Worm (Caenorhabditis elegans) whole organism, mixed stage, embryonic: ENCODE measurements around the gene rga-5.

Source experiments
- elt-1 ChIP-seq: sonication (generic microtip); optimal IDR thresholded peaks from 2 replicates; lab custom pipeline; 2017; ENCODE audit warnings: missing genetic modification characterization, mild to moderate bottlenecking, missing compliant biosample characterization, antibody characterized with exemption, moderate library complexity, borderline replicate concordance; ENCODE audit not compliant: insufficient read depth
- nhr-76 ChIP-seq: sonication (generic microtip); optimal IDR thresholded peaks from 2 replicates; lab custom pipeline; 2017; ENCODE audit warnings: missing biosample characterization, missing genetic modification characterization
- snpc-4 ChIP-seq: fragments of 150-350 bp; optimal IDR thresholded peaks from 2 replicates; lab custom pipeline; 2014; ENCODE audit warnings: missing biosample characterization, missing genetic modification characterization
- unc-39 ChIP-seq: fragments of 150-350 bp; optimal IDR thresholded peaks from 2 replicates; lab custom pipeline; 2014; ENCODE audit warnings: missing biosample characterization, missing genetic modification characterization
- unc-62 ChIP-seq: fragments of 150-350 bp; optimal IDR thresholded peaks from 2 replicates; lab custom pipeline; 2014; ENCODE audit warnings: missing biosample characterization, missing genetic modification reagents, missing genetic modification characterization

DNA sequence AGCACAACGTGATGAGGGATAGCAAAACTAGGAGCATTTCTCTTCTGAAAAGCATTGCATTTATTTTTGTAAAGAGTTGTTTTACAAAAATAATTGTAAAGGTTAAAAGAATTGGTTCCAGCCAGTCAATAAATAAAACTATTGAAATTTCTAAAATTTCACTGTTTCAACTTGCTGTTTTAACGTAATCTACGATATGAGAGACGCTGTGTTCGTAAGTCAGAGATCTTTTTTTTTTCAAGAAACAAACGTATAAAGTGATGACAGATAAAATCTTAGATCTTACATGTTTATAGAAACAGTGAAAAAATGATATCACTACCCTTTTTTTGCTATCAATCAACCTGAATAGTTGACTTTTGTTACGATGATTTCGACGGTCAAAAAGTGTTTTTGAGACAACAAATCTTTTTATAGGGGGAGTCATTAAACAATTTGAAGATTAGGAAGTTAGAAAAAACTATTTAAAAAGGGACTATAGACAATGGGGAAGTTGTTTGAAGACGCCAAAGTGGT is 29.8 kb upstream of the rga-5 start, which contains the start of gene Y45F10D.6:
- no peak for TF ChIP-seq nhr-76 (tag; lab: Kevin White, UChicago)
- TF ChIP-seq unc-39 (tag; lab: Kevin White, UChicago), result no peak
- TF ChIP-seq unc-62 (GFP tag; lab: Kevin White, UChicago), result no peak
- TF ChIP-seq snpc-4 (tag; lab: Kevin White, UChicago), result no peak
- TF ChIP-seq elt-1 (tag; lab: Kevin White, UChicago), result no peak
